Worm (Caenorhabditis elegans) whole organism, midembryonic: ENCODE results near the gene dsl-7.

Source experiments
- T22C8.4 ChIP-seq: fragments of 200-800 bp; sonication (Bioruptor generic); IDR thresholded peaks from 2 replicates; pipeline ENCODE4 v1.3.6; 2022; ENCODE audit warnings: missing genetic modification characterization, missing compliant biosample characterization
- cog-1 ChIP-seq: sonication (generic microtip); optimal IDR thresholded peaks from 2 replicates; lab custom pipeline; 2016; ENCODE audit warnings: missing genetic modification characterization, missing compliant biosample characterization
- flt-1 ChIP-seq: fragments of 200-800 bp; sonication (Bioruptor generic); IDR thresholded peaks from 2 replicates; pipeline ENCODE4 v1.3.6; 2022; ENCODE audit warnings: missing genetic modification characterization, missing compliant biosample characterization
- klf-2 ChIP-seq: fragments of 200-800 bp; sonication (Bioruptor generic); conservative IDR thresholded peaks from 2 replicates; pipeline ENCODE4 v1.3.6; 2022; ENCODE audit warnings: missing genetic modification reagents, missing genetic modification characterization, missing compliant biosample characterization
- med-1 ChIP-seq: sonication (generic microtip); optimal IDR thresholded peaks from 2 replicates; lab custom pipeline; 2017; ENCODE audit warnings: missing genetic modification characterization, mild to moderate bottlenecking, missing compliant biosample characterization, antibody characterized with exemption, missing genetic modification reagents; ENCODE audit not compliant: insufficient read depth
- ref-1 ChIP-seq: fragments of 200-800 bp; sonication (Bioruptor generic); conservative IDR thresholded peaks from 2 replicates; pipeline ENCODE4 v1.3.6; 2022; ENCODE audit warnings: missing genetic modification reagents, missing genetic modification characterization, missing compliant biosample characterization
- tab-1 ChIP-seq: fragments of 200-800 bp; sonication (Bioruptor generic); IDR thresholded peaks from 2 replicates; pipeline ENCODE4 v1.3.6; 2022; ENCODE audit warnings: missing genetic modification characterization, missing compliant biosample characterization
- ztf-23 ChIP-seq: fragments of 200-800 bp; sonication (Bioruptor generic); IDR thresholded peaks from 2 replicates; pipeline ENCODE4 v1.3.6; 2022; ENCODE audit warnings: missing genetic modification reagents, missing genetic modification characterization, missing compliant biosample characterization
- ztf-29 ChIP-seq: fragments of 200-800 bp; sonication (Bioruptor generic); IDR thresholded peaks from 2 replicates; pipeline ENCODE4 v1.3.6; 2022; ENCODE audit warnings: missing genetic modification reagents, missing genetic modification characterization, missing compliant biosample characterization

dsl-7 gene

DNA sequence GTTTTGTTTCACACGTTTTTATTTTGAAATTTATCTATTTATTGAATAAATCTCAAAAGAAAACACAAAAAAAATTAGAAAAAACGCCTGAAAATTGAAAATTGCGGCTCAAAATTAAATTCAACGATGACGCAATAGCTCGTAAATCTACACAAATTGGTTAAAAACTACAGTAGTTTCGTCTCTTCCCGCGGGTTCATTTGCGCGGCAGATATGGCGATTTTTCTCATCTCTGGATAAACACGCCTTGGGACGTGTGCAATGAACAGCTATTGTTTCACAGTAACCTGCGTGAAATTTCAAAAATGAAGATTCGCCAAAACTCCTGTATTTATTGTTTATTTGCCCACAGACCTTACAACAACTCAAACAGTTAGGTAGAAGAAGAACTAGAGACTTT, 16.3 kb downstream of the dsl-7 start:
- TF ChIP-seq ztf-29 (GFP tag; lab: Robert Waterston, UW) (no peak), flt-1 (GFP tag; lab: Robert Waterston, UW) (no peak), ztf-23 (no peak), klf-2 (GFP tag; lab: Robert Waterston, UW) (no peak), cog-1 (tag; lab: Kevin White, UChicago) (no peak), tab-1 (GFP tag; lab: Robert Waterston, UW) (no peak), ref-1 (GFP tag; lab: Robert Waterston, UW) (no peak), T22C8.4 (GFP tag; lab: Robert Waterston, UW) (no peak)

ce11 chrV:13009843-13010242, 16.9 kb downstream of the dsl-7 start:
- TF ChIP-seq cog-1 (tag; lab: Kevin White, UChicago) = peak; percentile 16
- no peak for TF ChIP-seq med-1 (GFP tag; lab: Kevin White, UChicago)

DNA sequence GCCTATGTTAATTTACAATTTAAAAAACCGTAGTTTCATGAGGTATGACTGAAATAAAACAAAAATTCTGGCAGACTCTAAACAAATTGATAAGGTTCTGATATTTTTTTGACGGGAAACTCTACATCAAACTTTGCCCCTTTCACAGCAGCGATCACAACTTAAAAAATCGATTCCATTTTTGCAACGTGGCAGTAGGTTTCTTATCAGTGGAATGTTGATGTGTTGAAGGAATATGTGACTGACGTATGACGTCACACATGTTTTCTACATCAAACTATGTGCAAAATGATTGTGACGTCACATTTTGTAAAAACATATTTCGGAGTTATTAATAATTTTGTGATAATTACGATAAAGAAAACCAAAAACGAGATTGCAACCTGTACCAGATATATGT, 19.0 kb downstream of the dsl-7 start:
- TF ChIP-seq cog-1 (tag; lab: Kevin White, UChicago) (no peak), med-1 (GFP tag; lab: Kevin White, UChicago) (no peak), ztf-23 (no peak), ref-1 (GFP tag; lab: Robert Waterston, UW) (no peak), tab-1 (GFP tag; lab: Robert Waterston, UW) (no peak), klf-2 (GFP tag; lab: Robert Waterston, UW) (no peak), ztf-29 (GFP tag; lab: Robert Waterston, UW) (no peak), T22C8.4 (GFP tag; lab: Robert Waterston, UW) (no peak), flt-1 (GFP tag; lab: Robert Waterston, UW) (no peak)

- TF ChIP-seq ztf-23 = no peak
- no peak for TF ChIP-seq tab-1 (GFP tag; lab: Robert Waterston, UW)
- no peak for TF ChIP-seq klf-2 (GFP tag; lab: Robert Waterston, UW)
- TF ChIP-seq ref-1 (GFP tag; lab: Robert Waterston, UW) = no peak
- TF ChIP-seq ztf-29 (GFP tag; lab: Robert Waterston, UW) = no peak
- TF ChIP-seq T22C8.4 (GFP tag; lab: Robert Waterston, UW) = no peak
- no peak for TF ChIP-seq med-1 (GFP tag; lab: Kevin White, UChicago)
- TF ChIP-seq cog-1 (tag; lab: Kevin White, UChicago) = no peak
- no peak for TF ChIP-seq flt-1 (GFP tag; lab: Robert Waterston, UW)
These were observed 20.2 kb downstream of the dsl-7 start, which contains the start of gene try-10 for ce11 chrV:13013158-13013557. TSS of gene try-10 (minus strand) at chrV:13013258.

DNA sequence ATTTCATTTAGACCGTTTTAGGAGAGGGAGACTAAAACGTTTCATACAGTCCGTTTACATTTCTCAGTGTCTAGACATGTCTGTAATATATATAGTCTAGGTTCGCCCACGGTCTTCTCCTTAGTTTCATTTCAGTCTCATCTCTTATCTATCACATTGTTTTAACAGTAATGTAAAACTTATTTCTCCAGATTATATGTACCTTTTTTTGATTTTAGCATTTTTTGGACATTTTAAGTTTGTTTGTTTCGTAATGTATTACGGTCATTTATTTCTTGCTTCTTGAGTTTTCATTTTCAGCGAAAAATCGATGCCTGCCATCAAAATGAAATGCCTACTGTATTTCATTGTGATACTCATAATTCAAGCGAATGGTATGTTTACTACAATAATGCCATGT, 20.9 kb downstream of the dsl-7 start, which contains the start of gene F15B9.6:
F15B9.6 (plus strand) TSS at position 301 of the 400 bp plus-strand sequence.
- TF ChIP-seq ztf-29 (GFP tag; lab: Robert Waterston, UW) = no peak
- TF ChIP-seq ztf-23 = no peak
- TF ChIP-seq T22C8.4 (GFP tag; lab: Robert Waterston, UW) = no peak
- no peak for TF ChIP-seq cog-1 (tag; lab: Kevin White, UChicago)
- no peak for TF ChIP-seq flt-1 (GFP tag; lab: Robert Waterston, UW)
- TF ChIP-seq tab-1 (GFP tag; lab: Robert Waterston, UW) = no peak
- TF ChIP-seq ref-1 (GFP tag; lab: Robert Waterston, UW) = no peak
- no peak for TF ChIP-seq klf-2 (GFP tag; lab: Robert Waterston, UW)
- TF ChIP-seq med-1 (GFP tag; lab: Kevin White, UChicago) = no peak

- TF ChIP-seq tab-1 (GFP tag; lab: Robert Waterston, UW) = no peak
- no peak for TF ChIP-seq T22C8.4 (GFP tag; lab: Robert Waterston, UW)
- TF ChIP-seq cog-1 (tag; lab: Kevin White, UChicago) = no peak
- no peak for TF ChIP-seq klf-2 (GFP tag; lab: Robert Waterston, UW)
These were observed 25.3 kb downstream of the dsl-7 start for ce11 chrV:13018233-13018632.

DNA sequence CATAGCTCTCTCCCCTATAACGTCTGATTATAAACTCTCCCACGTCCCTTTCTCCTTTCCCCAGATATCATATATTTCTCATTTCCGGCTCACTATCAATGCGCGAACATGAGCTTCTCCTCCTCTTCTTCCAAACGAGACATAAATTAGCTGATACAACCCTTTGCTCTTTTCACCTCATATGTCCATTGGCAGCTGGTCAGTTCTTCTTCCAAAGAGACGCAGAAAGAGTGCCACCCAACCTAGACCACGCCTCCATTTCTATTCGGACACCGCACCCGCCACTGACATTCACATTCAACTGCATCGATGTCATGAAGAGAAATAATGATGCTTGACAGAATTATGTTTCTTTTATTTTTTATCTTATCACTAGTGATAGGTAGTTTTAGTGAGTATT, 25.8 kb downstream of the dsl-7 start, which contains the start of gene fmi-1:
fmi-1 (plus strand) TSS at position 301 of the 400 bp plus-strand sequence.
- TF ChIP-seq ztf-29 (GFP tag; lab: Robert Waterston, UW) (no peak; the same call in 1 of the 2 replicates), ref-1 (GFP tag; lab: Robert Waterston, UW) (no peak), med-1 (GFP tag; lab: Kevin White, UChicago) (no peak), ztf-23 (no peak), cog-1 (tag; lab: Kevin White, UChicago) (no peak), klf-2 (GFP tag; lab: Robert Waterston, UW) (no peak), tab-1 (GFP tag; lab: Robert Waterston, UW) (no peak), T22C8.4 (GFP tag; lab: Robert Waterston, UW) (no peak), flt-1 (GFP tag; lab: Robert Waterston, UW) (no peak)

ce11 chrV:13020014-13020413, 27.1 kb downstream of the dsl-7 start:
- TF ChIP-seq cog-1 (tag; lab: Kevin White, UChicago) = no peak
- TF ChIP-seq klf-2 (GFP tag; lab: Robert Waterston, UW) = no peak
- TF ChIP-seq med-1 (GFP tag; lab: Kevin White, UChicago) = no peak
- TF ChIP-seq ztf-23 = no peak
- TF ChIP-seq ref-1 (GFP tag; lab: Robert Waterston, UW) = no peak
- TF ChIP-seq ztf-29 (GFP tag; lab: Robert Waterston, UW) = no peak
- TF ChIP-seq T22C8.4 (GFP tag; lab: Robert Waterston, UW) = no peak
- TF ChIP-seq tab-1 (GFP tag; lab: Robert Waterston, UW) = no peak
- no peak for TF ChIP-seq flt-1 (GFP tag; lab: Robert Waterston, UW)

DNA sequence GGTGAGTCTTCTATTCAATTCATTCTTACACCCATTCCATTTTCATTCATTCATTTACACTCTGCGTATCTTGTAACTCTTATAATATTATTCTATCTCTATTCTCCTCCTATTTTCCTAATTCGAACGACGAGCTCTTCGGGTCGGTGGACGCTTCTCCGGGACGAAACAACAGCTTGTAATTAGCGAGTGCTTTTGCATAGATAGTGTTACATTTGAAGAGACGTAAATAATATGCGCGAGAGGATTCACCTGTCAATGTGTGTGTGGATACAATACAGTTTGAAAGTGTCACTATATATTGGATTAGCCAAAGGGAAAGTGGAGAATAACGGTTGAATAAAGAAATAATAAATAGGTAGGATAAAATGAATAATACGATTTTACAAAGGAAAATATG, 27.7 kb downstream of the dsl-7 start:
- no peak for TF ChIP-seq ztf-29 (GFP tag; lab: Robert Waterston, UW)
- no peak for TF ChIP-seq ref-1 (GFP tag; lab: Robert Waterston, UW)
- no peak for TF ChIP-seq tab-1 (GFP tag; lab: Robert Waterston, UW)
- no peak for TF ChIP-seq klf-2 (GFP tag; lab: Robert Waterston, UW)
- no peak for TF ChIP-seq med-1 (GFP tag; lab: Kevin White, UChicago)
- TF ChIP-seq T22C8.4 (GFP tag; lab: Robert Waterston, UW) = no peak
- TF ChIP-seq ztf-23 = no peak
- no peak for TF ChIP-seq flt-1 (GFP tag; lab: Robert Waterston, UW)
- no peak for TF ChIP-seq cog-1 (tag; lab: Kevin White, UChicago)
